Worm (Caenorhabditis elegans) whole organism, L4 larva: ENCODE measurements around the gene hlh-27.
A peak's percentile ranks its signal among the peaks of the same experiment; 100 is the strongest.
"Not testable (repeated sequence)": the region's sequence is repeated elsewhere in the genome, so short reads cannot be mapped to it uniquely, and the experiment has no call there.

ENCODE experiments used
- D1046.2 ChIP-seq: fragments of 200-800 bp; sonication (Bioruptor generic); IDR thresholded peaks from 2 replicates; pipeline ENCODE4 v1.3.6; 2022; ENCODE audit warnings: missing genetic modification characterization, missing compliant biosample characterization
- F10B5.3 ChIP-seq: sonication (generic microtip); optimal IDR thresholded peaks from 2 replicates; lab custom pipeline; 2016; ENCODE audit warnings: mild to moderate bottlenecking, missing genetic modification characterization, missing compliant biosample characterization
- F26F4.8 ChIP-seq: fragments of 200-800 bp; sonication (Bioruptor generic); conservative IDR thresholded peaks from 2 replicates; pipeline ENCODE4 v1.3.6; 2022; ENCODE audit warnings: missing genetic modification characterization, missing compliant biosample characterization
- F44E2.7 ChIP-seq: fragments of 200-800 bp; sonication (Bioruptor generic); IDR thresholded peaks from 2 replicates; pipeline ENCODE4 v2.1.2; 2022; ENCODE audit warnings: missing genetic modification characterization, missing compliant biosample characterization
- T20F7.1 ChIP-seq: fragments of 200-800 bp; sonication (Bioruptor generic); optimal IDR thresholded peaks from 2 replicates; lab custom pipeline; 2018; ENCODE audit warnings: mild to moderate bottlenecking, missing genetic modification characterization, missing compliant biosample characterization
- Y105C5A.15 ChIP-seq: fragments of 200-800 bp; sonication (Bioruptor generic); IDR thresholded peaks from 2 replicates; pipeline ENCODE4 v1.3.6; 2022; ENCODE audit warnings: missing genetic modification characterization, missing compliant biosample characterization
- Y5F2A.4 ChIP-seq: fragments of 200-800 bp; sonication (Bioruptor generic); optimal IDR thresholded peaks from 2 replicates; lab custom pipeline; 2018; ENCODE audit warnings: mild to moderate bottlenecking, missing genetic modification characterization, missing compliant biosample characterization
- Y75B8A.6 ChIP-seq: fragments of 200-800 bp; sonication (Bioruptor generic); IDR thresholded peaks from 2 replicates; pipeline ENCODE4 v1.3.6; 2022; ENCODE audit warnings: missing genetic modification reagents, missing genetic modification characterization, missing compliant biosample characterization
- aha-1 ChIP-seq: fragments of 150-350 bp; peaks from one replicate; lab custom pipeline; 2014; ENCODE audit warnings: missing biosample characterization, missing genetic modification characterization
- aly-2 ChIP-seq: sonication (generic microtip); optimal IDR thresholded peaks from 2 replicates; lab custom pipeline; 2018; ENCODE audit warnings: missing biosample characterization, missing genetic modification characterization
- attf-4 ChIP-seq: sonication (generic microtip); optimal IDR thresholded peaks from 3 replicates; lab custom pipeline; 2017; ENCODE audit warnings: missing biosample characterization, missing genetic modification characterization
- ceh-62 ChIP-seq: sonication (generic microtip); optimal IDR thresholded peaks from 2 replicates; lab custom pipeline; 2017; ENCODE audit warnings: missing biosample characterization, missing genetic modification characterization
- ceh-82 ChIP-seq: sonication (generic microtip); optimal IDR thresholded peaks from 2 replicates; lab custom pipeline; 2017; ENCODE audit warnings: missing biosample characterization, missing genetic modification characterization
- ces-1 ChIP-seq: fragments of 150-350 bp; sonication (generic microtip); optimal IDR thresholded peaks from 4 replicates; lab custom pipeline; 2014; ENCODE audit warnings: missing biosample characterization, missing genetic modification reagents, missing genetic modification characterization
- cey-2 ChIP-seq: sonication (generic microtip); optimal IDR thresholded peaks from 3 replicates; lab custom pipeline; 2017; ENCODE audit warnings: missing genetic modification characterization, mild to moderate bottlenecking, missing compliant biosample characterization, antibody characterized with exemption, borderline replicate concordance; ENCODE audit not compliant: insufficient read depth
- daf-12 ChIP-seq: fragments of 150-350 bp; optimal IDR thresholded peaks from 2 replicates; lab custom pipeline; 2014; ENCODE audit warnings: missing biosample characterization, missing genetic modification reagents, missing genetic modification characterization
- daf-19 ChIP-seq: fragments of 200-800 bp; sonication (Bioruptor generic); conservative IDR thresholded peaks from 2 replicates; pipeline ENCODE4 v1.3.6; 2022; ENCODE audit warnings: missing genetic modification characterization, missing compliant biosample characterization
- dmd-8 ChIP-seq: fragments of 200-800 bp; sonication (Bioruptor generic); IDR thresholded peaks from 2 replicates; pipeline ENCODE4 v1.3.6; 2022; ENCODE audit warnings: missing genetic modification characterization, missing compliant biosample characterization
- dpl-1 ChIP-seq: fragments of 150-350 bp; optimal IDR thresholded peaks from 2 replicates; lab custom pipeline; 2014; ENCODE audit warnings: missing biosample characterization, missing genetic modification reagents, missing genetic modification characterization
- fkh-10 ChIP-seq: fragments of 150-350 bp; optimal IDR thresholded peaks from 2 replicates; lab custom pipeline; 2014; ENCODE audit warnings: missing biosample characterization, missing genetic modification reagents, missing genetic modification characterization
- gei-8 ChIP-seq: fragments of 200-800 bp; sonication (Bioruptor generic); optimal IDR thresholded peaks from 2 replicates; lab custom pipeline; 2018; ENCODE audit warnings: mild to moderate bottlenecking, missing genetic modification characterization, missing compliant biosample characterization
- hif-1 ChIP-seq, 2 experiments: sonication (generic microtip); optimal IDR thresholded peaks; 2 replicates each; lab custom pipeline; 2016 to 2017; ENCODE audit warnings: missing compliant biosample characterization in 2 of 2, missing genetic modification characterization in 2 of 2, missing genetic modification reagents in 2 of 2, missing genotype in 2 of 2, mild to moderate bottlenecking in 1 of 2
- hlh-11 ChIP-seq: fragments of 200-800 bp; sonication (Bioruptor generic); optimal IDR thresholded peaks from 2 replicates; lab custom pipeline; 2018; ENCODE audit warnings: mild to moderate bottlenecking, missing genetic modification characterization, missing compliant biosample characterization
- lin-1 ChIP-seq: fragments of 200-800 bp; sonication (Bioruptor generic); IDR thresholded peaks from 2 replicates; pipeline ENCODE4 v1.3.6; 2022; ENCODE audit warnings: missing genetic modification reagents, missing genetic modification characterization, missing compliant biosample characterization
- lin-15B ChIP-seq: fragments of 150-350 bp; sonication (generic microtip); optimal IDR thresholded peaks from 3 replicates; lab custom pipeline; 2014; ENCODE audit warnings: missing biosample characterization, missing genetic modification characterization
- lin-39 ChIP-seq: fragments of 150-350 bp; optimal IDR thresholded peaks from 2 replicates; lab custom pipeline; 2014; ENCODE audit warnings: missing biosample characterization, missing genetic modification reagents, missing genetic modification characterization
- madf-5 ChIP-seq, 2 experiments: fragments of 200-800 bp; sonication (Bioruptor generic); IDR thresholded peaks; 2 replicates each; pipeline ENCODE4 v1.3.6; 2022; ENCODE audit warnings: missing compliant biosample characterization in 2 of 2, missing genetic modification characterization in 2 of 2
- mes-2 ChIP-seq: sonication (generic microtip); optimal IDR thresholded peaks from 2 replicates; lab custom pipeline; 2016; ENCODE audit warnings: missing genotype, mild to moderate bottlenecking, missing genetic modification characterization, missing compliant biosample characterization; ENCODE audit not compliant: poor library complexity, severe bottlenecking
- nhr-10 ChIP-seq: fragments of 150-350 bp; optimal IDR thresholded peaks from 2 replicates; lab custom pipeline; 2014; ENCODE audit warnings: missing biosample characterization, missing genetic modification characterization
- nhr-102 ChIP-seq: sonication (generic microtip); optimal IDR thresholded peaks from 2 replicates; lab custom pipeline; 2016; ENCODE audit warnings: mild to moderate bottlenecking, missing genetic modification characterization, moderate library complexity, missing compliant biosample characterization
- nhr-28 ChIP-seq: fragments of 150-350 bp; optimal IDR thresholded peaks from 2 replicates; lab custom pipeline; 2014; ENCODE audit warnings: missing biosample characterization, missing genetic modification characterization
- nhr-42 ChIP-seq: fragments of 200-800 bp; sonication (Bioruptor generic); IDR thresholded peaks from 2 replicates; pipeline ENCODE4 v1.3.6; 2022; ENCODE audit warnings: missing genetic modification characterization, missing compliant biosample characterization
- nhr-76 ChIP-seq: fragments of 150-350 bp; optimal IDR thresholded peaks from 2 replicates; lab custom pipeline; 2014; ENCODE audit warnings: missing biosample characterization, missing genetic modification characterization
- nhr-77 ChIP-seq: fragments of 150-350 bp; optimal IDR thresholded peaks from 2 replicates; lab custom pipeline; 2014; ENCODE audit warnings: missing biosample characterization, missing genetic modification characterization
- pha-4 ChIP-seq, 2 experiments: fragments of 150-350 bp in 1 of 2; fragments of 200-800 bp in 1 of 2; sonication (Bioruptor generic) in 1 of 2; IDR thresholded peaks in 1 of 2; optimal IDR thresholded peaks in 1 of 2; 2 replicates each; pipeline versions ENCODE4 v1.3.6 to Lab custom; 2014 to 2022; ENCODE audit warnings: missing genetic modification characterization in 2 of 2, missing genetic modification reagents in 2 of 2, missing biosample characterization in 1 of 2, missing compliant biosample characterization in 1 of 2
- pqm-1 ChIP-seq: sonication (generic microtip); optimal IDR thresholded peaks from 2 replicates; lab custom pipeline; 2017; ENCODE audit warnings: missing biosample characterization, missing genetic modification characterization
- rbr-2 ChIP-seq: sonication (generic microtip); optimal IDR thresholded peaks from 2 replicates; lab custom pipeline; 2016; ENCODE audit warnings: missing genotype, missing genetic modification characterization, missing compliant biosample characterization
- skn-1 ChIP-seq: fragments of 150-350 bp; optimal IDR thresholded peaks from 2 replicates; lab custom pipeline; 2014; ENCODE audit warnings: missing biosample characterization, missing genetic modification characterization
- snpc-1.2 ChIP-seq: fragments of 200-800 bp; sonication (Bioruptor generic); IDR thresholded peaks from 2 replicates; pipeline ENCODE4 v1.3.6; 2022; ENCODE audit warnings: missing genetic modification reagents, missing genetic modification characterization, missing compliant biosample characterization
- spr-1 ChIP-seq: sonication (generic microtip); optimal IDR thresholded peaks from 2 replicates; lab custom pipeline; 2016; ENCODE audit warnings: mild to moderate bottlenecking, missing genetic modification characterization, missing compliant biosample characterization
- spr-3 ChIP-seq: fragments of 200-800 bp; sonication (Bioruptor generic); optimal IDR thresholded peaks from 2 replicates; lab custom pipeline; 2018; ENCODE audit warnings: mild to moderate bottlenecking, missing genetic modification characterization, missing compliant biosample characterization
- tag-97 ChIP-seq: fragments of 200-800 bp; sonication (Bioruptor generic); IDR thresholded peaks from 2 replicates; pipeline ENCODE4 v1.3.6; 2022; ENCODE audit warnings: missing genetic modification characterization, missing compliant biosample characterization
- unc-62 ChIP-seq, 3 experiments: fragments of 150-350 bp in 1 of 3; sonication (generic microtip); optimal IDR thresholded peaks in 2 of 3; peaks in 1 of 3; 1 replicate in 1 of 3; 2 replicates in 2 of 3; lab custom pipeline; 2014 to 2017; ENCODE audit warnings: missing biosample characterization in 3 of 3, missing genetic modification characterization in 3 of 3, missing genetic modification reagents in 3 of 3, missing genotype in 1 of 3
- vab-7 ChIP-seq: fragments of 200-800 bp; sonication (Bioruptor generic); IDR thresholded peaks from 2 replicates; pipeline ENCODE4 v1.3.6; 2022; ENCODE audit warnings: missing genetic modification reagents, missing genetic modification characterization, missing compliant biosample characterization
- zip-11 ChIP-seq: fragments of 200-800 bp; sonication (Bioruptor generic); IDR thresholded peaks from 2 replicates; pipeline ENCODE4 v1.3.6; 2022; ENCODE audit warnings: missing genetic modification characterization, missing compliant biosample characterization

Gene hlh-27

ce11 chrII:5540113-5540512 lies at the start of gene hlh-27:
Gene hlh-27 (minus strand): TSS chrII:5540213.
- not testable (repeated sequence) for TF ChIP-seq Y75B8A.6 (GFP tag; lab: Robert Waterston, UW); daf-12 (tag; lab: Kevin White, UChicago); F26F4.8 (GFP tag; lab: Robert Waterston, UW)

DNA sequence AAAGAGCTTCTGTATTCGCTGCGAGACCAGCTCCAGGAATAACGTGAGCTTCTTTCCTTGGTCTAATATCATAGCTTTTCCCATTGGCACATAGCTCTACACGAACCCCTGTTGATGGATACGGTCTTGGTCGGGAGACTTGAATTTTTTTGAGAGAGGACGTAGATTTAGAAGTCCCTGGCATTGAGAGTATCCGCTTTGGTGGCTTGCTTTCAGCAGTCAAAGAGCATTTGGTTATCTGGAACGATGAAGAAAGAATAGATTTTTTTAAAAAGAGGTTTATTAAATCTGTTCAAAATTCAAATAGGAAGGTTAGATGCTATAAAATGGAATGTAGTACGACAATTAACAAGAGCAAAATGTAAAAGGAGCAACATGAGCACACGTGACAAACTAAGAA lies 49.7 kb upstream of the hlh-27 start, which contains the start of gene C17G10.13:
Gene C17G10.13 (minus strand): TSS at position 101 of the 400 bp plus-strand sequence.
- TF ChIP-seq ceh-62 (tag; lab: Kevin White, UChicago) (no peak), snpc-1.2 (GFP tag; lab: Robert Waterston, UW) (no peak), nhr-10 (tag; lab: Kevin White, UChicago) (no peak), zip-11 (no peak), T20F7.1 (GFP tag; lab: Kevin White, UChicago) (no peak), spr-3 (GFP tag; lab: Kevin White, UChicago) (no peak), pqm-1 (no peak)
- TF ChIP-seq, all 104 proteins: peak for 0

DNA sequence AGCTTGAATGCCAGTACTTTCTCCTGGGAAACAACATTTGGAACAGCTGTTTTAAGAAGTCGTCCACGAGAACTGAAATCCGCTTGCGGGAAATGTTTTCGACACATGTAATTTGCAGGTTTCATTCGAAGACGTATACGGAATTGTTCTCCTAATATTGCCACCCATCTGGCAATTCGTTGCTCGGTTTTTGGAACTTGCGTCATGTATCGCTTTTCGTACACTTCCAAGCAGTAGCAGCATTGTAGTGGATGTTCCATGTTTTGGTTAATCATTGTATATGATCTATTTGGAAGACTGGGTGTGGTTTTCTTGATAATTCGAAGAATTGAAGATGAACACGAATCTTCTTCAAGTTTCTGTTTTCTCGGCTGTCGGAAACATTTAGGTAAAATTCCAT lies 47.8 kb upstream of the hlh-27 start:
- no peak for TF ChIP-seq nhr-42 (GFP tag; lab: Robert Waterston, UW)
- no peak for TF ChIP-seq lin-1 (GFP tag; lab: Robert Waterston, UW)
- no peak for TF ChIP-seq fkh-10 (GFP tag; lab: Kevin White, UChicago)
- TF ChIP-seq rbr-2 (tag; lab: Kevin White, UChicago) = no peak
- no peak for TF ChIP-seq hlh-11 (tag; lab: Kevin White, UChicago)
- no peak for TF ChIP-seq madf-5 (GFP tag; IDR thresholded peaks at IDR 0.05; lab: Robert Waterston, UW)
- no peak for TF ChIP-seq ces-1 (GFP tag; lab: Kevin White, UChicago)
- no peak for TF ChIP-seq F10B5.3 (tag; lab: Kevin White, UChicago)
- TF ChIP-seq daf-19 (GFP tag; lab: Robert Waterston, UW) = no peak
- TF ChIP-seq aha-1 (tag; lab: Kevin White, UChicago) = peak; percentile 91
- no peak for TF ChIP-seq spr-1
- peak in 1 of 2 experiments; percentile 74 for TF ChIP-seq unc-62 (GFP tag; optimal IDR thresholded peaks at IDR 0.05 in 1 of 2; lab: Kevin White, UChicago)
- no peak for TF ChIP-seq unc-62 (tag; optimal IDR thresholded peaks at IDR 0.05; lab: Kevin White, UChicago)

ce11 chrII:5585788-5586187 lies 45.8 kb upstream of the hlh-27 start, which contains the start of gene lys-8:
Gene lys-8 (plus strand): TSS chrII:5586178.
- TF ChIP-seq skn-1 (tag; lab: Kevin White, UChicago) (no peak), nhr-102 (peak; percentile 16), mes-2 (tag; lab: Kevin White, UChicago) (no peak), pha-4 (GFP tag; IDR thresholded peaks at IDR 0.05; lab: Robert Waterston, UW) (no peak), pha-4 (tag; optimal IDR thresholded peaks at IDR 0.05; lab: Kevin White, UChicago) (no peak), unc-62 (GFP tag; optimal IDR thresholded peaks at IDR 0.05 in 1 of 2; lab: Kevin White, UChicago) (no peak), unc-62 (tag; optimal IDR thresholded peaks at IDR 0.05; lab: Kevin White, UChicago) (no peak), nhr-10 (tag; lab: Kevin White, UChicago) (no peak), tag-97 (GFP tag; lab: Robert Waterston, UW) (no peak), nhr-76 (tag; lab: Kevin White, UChicago) (no peak), lin-15B (tag; lab: Kevin White, UChicago) (no peak), nhr-77 (peak; percentile 78), hif-1 (tag; optimal IDR thresholded peaks at IDR 0.05; lab: Kevin White, UChicago) (no peak), D1046.2 (GFP tag; lab: Robert Waterston, UW) (no peak), rbr-2 (tag; lab: Kevin White, UChicago) (no peak), ceh-82 (no peak), lin-39 (tag; lab: Kevin White, UChicago) (no peak), spr-3 (GFP tag; lab: Kevin White, UChicago) (no peak), gei-8 (GFP tag; lab: Kevin White, UChicago) (no peak), nhr-42 (GFP tag; lab: Robert Waterston, UW) (no peak), F44E2.7 (no peak), dpl-1 (GFP tag; lab: Kevin White, UChicago) (no peak), fkh-10 (GFP tag; lab: Kevin White, UChicago) (no peak), vab-7 (GFP tag; lab: Robert Waterston, UW) (no peak), Y105C5A.15 (no peak), Y5F2A.4 (GFP tag; lab: Kevin White, UChicago) (no peak), cey-2 (tag; lab: Kevin White, UChicago) (no peak), aly-2 (tag; lab: Kevin White, UChicago) (no peak), dmd-8 (GFP tag; lab: Robert Waterston, UW) (no peak), nhr-28 (tag; lab: Kevin White, UChicago) (peak; percentile 95), attf-4 (no peak), spr-1 (no peak)
